Worm (Caenorhabditis elegans): ENCODE results near the gene cnb-1.

ce11 chrV:11389776-11390175 is 14.2 kb downstream of the cnb-1 start, which contains the start of gene col-155:
- TF ChIP-seq unc-62 (GFP tag; optimal IDR thresholded peaks at IDR 0.05): no peak
- TF ChIP-seq K11D2.4 (GFP tag; IDR thresholded peaks at IDR 0.05): no peak
- TF ChIP-seq nhr-90 (tag; optimal IDR thresholded peaks at IDR 0.05): no peak
- TF ChIP-seq ets-4 (GFP tag; optimal IDR thresholded peaks at IDR 0.05): no peak
- no peak for TF ChIP-seq hlh-26 (GFP tag; conservative IDR thresholded peaks at IDR 0.05)
- no peak for TF ChIP-seq pha-4 (tag; optimal IDR thresholded peaks at IDR 0.05)
- TF ChIP-seq mes-4 (tag; optimal IDR thresholded peaks at IDR 0.05): no peak
- TF ChIP-seq egl-44 (GFP tag; IDR thresholded peaks at IDR 0.05): no peak
- TF ChIP-seq unc-130 (GFP tag; optimal IDR thresholded peaks at IDR 0.05): no peak

Data from whole organism, young adult.